Worm (Caenorhabditis elegans) whole organism, midembryonic: ENCODE results near the gene hmt-1.

Source experiments
- T22C8.4 ChIP-seq: fragments of 200-800 bp; sonication (Bioruptor generic); IDR thresholded peaks from 2 replicates; pipeline ENCODE4 v1.3.6; 2022; ENCODE audit warnings: missing genetic modification characterization, missing compliant biosample characterization
- cog-1 ChIP-seq: sonication (generic microtip); optimal IDR thresholded peaks from 2 replicates; lab custom pipeline; 2016; ENCODE audit warnings: missing genetic modification characterization, missing compliant biosample characterization
- flt-1 ChIP-seq: fragments of 200-800 bp; sonication (Bioruptor generic); IDR thresholded peaks from 2 replicates; pipeline ENCODE4 v1.3.6; 2022; ENCODE audit warnings: missing genetic modification characterization, missing compliant biosample characterization
- klf-2 ChIP-seq: fragments of 200-800 bp; sonication (Bioruptor generic); conservative IDR thresholded peaks from 2 replicates; pipeline ENCODE4 v1.3.6; 2022; ENCODE audit warnings: missing genetic modification reagents, missing genetic modification characterization, missing compliant biosample characterization
- med-1 ChIP-seq: sonication (generic microtip); optimal IDR thresholded peaks from 2 replicates; lab custom pipeline; 2017; ENCODE audit warnings: missing genetic modification characterization, mild to moderate bottlenecking, missing compliant biosample characterization, antibody characterized with exemption, missing genetic modification reagents; ENCODE audit not compliant: insufficient read depth
- ref-1 ChIP-seq: fragments of 200-800 bp; sonication (Bioruptor generic); conservative IDR thresholded peaks from 2 replicates; pipeline ENCODE4 v1.3.6; 2022; ENCODE audit warnings: missing genetic modification reagents, missing genetic modification characterization, missing compliant biosample characterization
- tab-1 ChIP-seq: fragments of 200-800 bp; sonication (Bioruptor generic); IDR thresholded peaks from 2 replicates; pipeline ENCODE4 v1.3.6; 2022; ENCODE audit warnings: missing genetic modification characterization, missing compliant biosample characterization
- ztf-23 ChIP-seq: fragments of 200-800 bp; sonication (Bioruptor generic); IDR thresholded peaks from 2 replicates; pipeline ENCODE4 v1.3.6; 2022; ENCODE audit warnings: missing genetic modification reagents, missing genetic modification characterization, missing compliant biosample characterization
- ztf-29 ChIP-seq: fragments of 200-800 bp; sonication (Bioruptor generic); IDR thresholded peaks from 2 replicates; pipeline ENCODE4 v1.3.6; 2022; ENCODE audit warnings: missing genetic modification reagents, missing genetic modification characterization, missing compliant biosample characterization

Gene hmt-1

DNA sequence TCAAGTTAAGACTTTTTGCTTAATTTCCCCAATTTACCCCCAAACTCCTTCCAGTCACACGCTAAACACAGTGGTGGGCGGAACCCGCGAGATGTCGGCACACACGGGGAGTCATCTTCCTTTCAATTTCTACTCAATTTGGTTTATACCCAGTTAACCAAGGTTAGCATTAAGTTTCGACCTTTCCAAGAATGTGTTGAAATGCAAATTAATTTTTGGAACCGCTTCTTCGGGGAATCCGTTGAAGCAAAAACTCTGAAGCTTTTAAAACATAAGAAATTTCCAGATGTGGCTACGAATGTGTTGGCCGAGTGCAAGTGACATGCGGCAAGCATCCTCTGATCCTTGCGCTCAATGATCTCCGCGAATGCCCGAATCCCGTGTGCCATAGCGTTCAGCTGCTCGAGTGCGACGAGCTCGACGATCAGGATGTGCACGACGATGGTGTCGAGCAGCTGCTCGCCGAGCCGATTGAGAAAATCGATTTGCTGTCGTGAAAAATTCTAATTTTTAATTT, 8.8 kb downstream of the hmt-1 start:
- TF ChIP-seq ref-1 (GFP tag; lab: Robert Waterston, UW) (no peak), klf-2 (GFP tag; lab: Robert Waterston, UW) (no peak), cog-1 (tag; lab: Kevin White, UChicago) (no peak), ztf-29 (GFP tag; lab: Robert Waterston, UW) (no peak)

- TF ChIP-seq T22C8.4 (GFP tag; lab: Robert Waterston, UW) (no peak), flt-1 (GFP tag; lab: Robert Waterston, UW) (peak; percentile 37; the same call in 1 of the 2 replicates)
Observed at ce11 chrIII:11090112-11090648, 9.6 kb downstream of the hmt-1 start.

ce11 chrIII:11088187-11088586, 11.6 kb downstream of the hmt-1 start, which contains the start of gene W09D6.5:
W09D6.5 (plus strand) TSS chrIII:11088487.
- no peak for TF ChIP-seq flt-1 (GFP tag; lab: Robert Waterston, UW)
- TF ChIP-seq ztf-29 (GFP tag; lab: Robert Waterston, UW), result no peak
- TF ChIP-seq klf-2 (GFP tag; lab: Robert Waterston, UW), result no peak
- TF ChIP-seq ztf-23 (GFP tag; lab: Robert Waterston, UW), result no peak
- TF ChIP-seq med-1, result no peak
- TF ChIP-seq ref-1 (GFP tag; lab: Robert Waterston, UW), result no peak
- TF ChIP-seq cog-1 (tag; lab: Kevin White, UChicago), result no peak
- TF ChIP-seq tab-1 (GFP tag; lab: Robert Waterston, UW), result no peak
- TF ChIP-seq T22C8.4 (GFP tag; lab: Robert Waterston, UW), result no peak

- no peak for TF ChIP-seq klf-2 (GFP tag; lab: Robert Waterston, UW)
Observed at ce11 chrIII:11087442-11087841, 12.3 kb downstream of the hmt-1 start.

DNA sequence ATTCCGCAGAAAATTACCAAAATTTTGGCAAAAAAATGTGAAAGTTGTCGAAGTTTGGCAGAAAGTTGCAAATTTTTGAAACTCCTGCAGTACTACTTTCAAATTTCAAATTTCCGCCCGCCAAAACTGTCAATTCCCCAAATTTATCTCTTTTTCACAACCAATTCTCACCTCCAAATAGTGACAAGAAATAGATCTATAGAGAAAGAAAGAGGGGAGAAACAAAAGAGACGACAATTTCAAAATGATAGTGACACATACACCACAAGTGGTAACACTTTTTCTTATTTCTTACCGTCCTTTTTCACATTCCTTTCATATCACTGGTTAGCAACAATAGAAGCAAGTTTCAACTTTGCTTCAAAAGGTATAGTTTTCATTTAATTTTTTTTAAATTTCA, 15.8 kb downstream of the hmt-1 start:
- no peak for TF ChIP-seq T22C8.4 (GFP tag; lab: Robert Waterston, UW)
- no peak for TF ChIP-seq med-1
- no peak for TF ChIP-seq klf-2 (GFP tag; lab: Robert Waterston, UW)
- no peak for TF ChIP-seq ztf-29 (GFP tag; lab: Robert Waterston, UW)
- no peak for TF ChIP-seq tab-1 (GFP tag; lab: Robert Waterston, UW)
- no peak for TF ChIP-seq cog-1 (tag; lab: Kevin White, UChicago)
- no peak for TF ChIP-seq ztf-23 (GFP tag; lab: Robert Waterston, UW)
- TF ChIP-seq flt-1 (GFP tag; lab: Robert Waterston, UW), result no peak
- TF ChIP-seq ref-1 (GFP tag; lab: Robert Waterston, UW), result no peak

- TF ChIP-seq klf-2 (GFP tag; lab: Robert Waterston, UW) (no peak), tab-1 (GFP tag; lab: Robert Waterston, UW) (no peak), ref-1 (GFP tag; lab: Robert Waterston, UW) (no peak), ztf-23 (GFP tag; lab: Robert Waterston, UW) (no peak), cog-1 (tag; lab: Kevin White, UChicago) (no peak), flt-1 (GFP tag; lab: Robert Waterston, UW) (no peak), T22C8.4 (GFP tag; lab: Robert Waterston, UW) (no peak), med-1 (no peak), ztf-29 (GFP tag; lab: Robert Waterston, UW) (no peak)
Observed at ce11 chrIII:11082604-11083003, 17.2 kb downstream of the hmt-1 start.

- peak; percentile 80 for TF ChIP-seq T22C8.4 (GFP tag; lab: Robert Waterston, UW)
Observed at ce11 chrIII:11079884-11080283, 19.9 kb downstream of the hmt-1 start.

DNA sequence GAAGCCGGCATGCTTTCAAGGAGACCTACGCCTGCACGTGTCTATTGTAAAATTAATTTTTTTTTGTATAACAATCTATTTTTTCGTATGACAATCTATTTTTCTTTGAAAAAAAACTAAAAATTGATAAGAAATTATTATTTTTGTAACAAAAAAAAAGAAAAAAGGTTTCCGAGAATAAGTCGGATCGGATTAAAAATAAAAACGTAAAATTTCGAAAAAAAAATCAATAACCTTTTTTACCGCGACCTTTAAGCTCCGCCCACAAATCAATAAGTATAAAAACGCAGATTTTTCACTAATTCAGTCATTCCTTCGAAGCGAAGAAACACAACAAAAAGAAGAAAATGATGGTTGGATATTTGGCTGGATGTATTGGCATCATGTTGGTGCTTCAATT, 20.3 kb downstream of the hmt-1 start, which contains the start of gene W09D6.4:
Gene W09D6.4, plus strand, starts transcription at position 301 of the 400 bp plus-strand sequence.
- TF ChIP-seq flt-1 (GFP tag; lab: Robert Waterston, UW), result no peak
- no peak for TF ChIP-seq ztf-29 (GFP tag; lab: Robert Waterston, UW)
- TF ChIP-seq tab-1 (GFP tag; lab: Robert Waterston, UW), result no peak
- TF ChIP-seq klf-2 (GFP tag; lab: Robert Waterston, UW), result no peak
- TF ChIP-seq cog-1 (tag; lab: Kevin White, UChicago), result no peak
- TF ChIP-seq ref-1 (GFP tag; lab: Robert Waterston, UW), result no peak
- no peak for TF ChIP-seq med-1
- TF ChIP-seq ztf-23 (GFP tag; lab: Robert Waterston, UW), result no peak
- TF ChIP-seq T22C8.4 (GFP tag; lab: Robert Waterston, UW), result no peak

DNA sequence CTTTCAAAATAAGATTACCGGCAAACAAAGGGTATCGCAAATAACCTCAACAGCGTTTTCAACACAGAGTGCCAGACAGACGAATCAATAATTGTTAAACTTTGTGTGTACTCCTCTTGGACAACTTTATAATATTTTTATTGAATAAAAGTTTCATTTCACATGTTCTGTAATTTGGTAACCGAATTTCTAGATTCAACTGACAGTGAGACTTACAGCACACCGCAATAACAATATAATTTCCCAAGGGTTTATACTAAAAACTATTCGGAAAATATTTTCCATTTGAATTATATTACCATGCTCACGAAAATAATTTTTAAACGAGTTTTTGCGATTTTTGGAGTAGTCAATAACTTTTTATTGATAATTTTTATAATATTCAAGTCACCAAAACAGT, 22.4 kb downstream of the hmt-1 start, which contains the start of gene str-246:
Gene str-246, plus strand, starts transcription at position 301 of the 400 bp plus-strand sequence.
- TF ChIP-seq tab-1 (GFP tag; lab: Robert Waterston, UW), result no peak
- TF ChIP-seq cog-1 (tag; lab: Kevin White, UChicago), result no peak
- no peak for TF ChIP-seq ref-1 (GFP tag; lab: Robert Waterston, UW)
- no peak for TF ChIP-seq ztf-23 (GFP tag; lab: Robert Waterston, UW)
- TF ChIP-seq ztf-29 (GFP tag; lab: Robert Waterston, UW), result no peak
- TF ChIP-seq med-1, result no peak
- no peak for TF ChIP-seq flt-1 (GFP tag; lab: Robert Waterston, UW)
- TF ChIP-seq T22C8.4 (GFP tag; lab: Robert Waterston, UW), result no peak
- no peak for TF ChIP-seq klf-2 (GFP tag; lab: Robert Waterston, UW)

- TF ChIP-seq flt-1 (GFP tag; lab: Robert Waterston, UW) (no peak), T22C8.4 (GFP tag; lab: Robert Waterston, UW) (peak; percentile 51; the same call in 1 of the 2 replicates)
Observed at ce11 chrIII:11076743-11077142, 23.0 kb downstream of the hmt-1 start.
